Fruit fly (Drosophila melanogaster) whole organism, embryonic: ENCODE measurements around the gene mmy.

Experiments
- Atf3 ChIP-seq: fragments of 200-800 bp; sonication (Bioruptor generic); optimal IDR thresholded peaks from 3 replicates; lab custom pipeline; 2016; ENCODE audit warnings: missing biosample characterization, missing genetic modification characterization
- CG10274 ChIP-seq: fragments of 200-800 bp; sonication (Bioruptor generic); optimal IDR thresholded peaks from 3 replicates; lab custom pipeline; 2017; ENCODE audit warnings: missing biosample characterization, mild to moderate bottlenecking, missing genetic modification characterization
- CG11696 ChIP-seq: fragments of 200-800 bp; sonication (Bioruptor generic); IDR thresholded peaks from 2 replicates; pipeline ENCODE4 v1.3.6; 2022; ENCODE audit warnings: missing biosample characterization, missing genetic modification characterization
- CG15514 ChIP-seq: fragments of 200-800 bp; sonication (Bioruptor generic); optimal IDR thresholded peaks from 3 replicates; lab custom pipeline; 2017; ENCODE audit warnings: missing biosample characterization, missing genetic modification characterization, mild to moderate bottlenecking, moderate library complexity, missing genetic modification reagents
- CG15601 ChIP-seq: fragments of 200-800 bp; sonication (Bioruptor generic); optimal IDR thresholded peaks from 3 replicates; lab custom pipeline; 2019; ENCODE audit warnings: missing biosample characterization, mild to moderate bottlenecking, missing genetic modification characterization, moderate library complexity
- CG17385 ChIP-seq: fragments of 200-800 bp; sonication (Bioruptor generic); optimal IDR thresholded peaks from 3 replicates; lab custom pipeline; 2018; ENCODE audit warnings: missing biosample characterization, mild to moderate bottlenecking, missing genetic modification characterization
- CG17912 ChIP-seq: fragments of 200-800 bp; sonication (Bioruptor generic); optimal IDR thresholded peaks from 2 replicates; lab custom pipeline; 2018; ENCODE audit warnings: missing biosample characterization, mild to moderate bottlenecking, missing genetic modification characterization
- CG18262 ChIP-seq: fragments of 200-800 bp; optimal IDR thresholded peaks from 3 replicates; lab custom pipeline; 2019; ENCODE audit warnings: missing biosample characterization, mild to moderate bottlenecking, missing genetic modification characterization, moderate library complexity
- CG18599 ChIP-seq: fragments of 200-800 bp; sonication (Bioruptor generic); optimal IDR thresholded peaks from 3 replicates; lab custom pipeline; 2017; ENCODE audit warnings: missing biosample characterization, missing genetic modification characterization, mild to moderate bottlenecking, moderate library complexity, missing genetic modification reagents
- CG2202 ChIP-seq: fragments of 200-800 bp; sonication (Bioruptor generic); optimal IDR thresholded peaks from 2 replicates; lab custom pipeline; 2018; ENCODE audit warnings: missing biosample characterization, mild to moderate bottlenecking, missing genetic modification characterization
- CG30431 ChIP-seq: fragments of 200-800 bp; sonication (Bioruptor generic); optimal IDR thresholded peaks from 2 replicates; lab custom pipeline; 2017; ENCODE audit warnings: missing biosample characterization, missing genetic modification characterization
- CG31441 ChIP-seq: fragments of 200-800 bp; sonication (Bioruptor generic); IDR thresholded peaks from 2 replicates; pipeline ENCODE4 v1.3.6; 2022; ENCODE audit warnings: missing biosample characterization, missing genetic modification characterization
- CG3163 ChIP-seq: fragments of 200-800 bp; sonication (Bioruptor generic); optimal IDR thresholded peaks from 3 replicates; lab custom pipeline; 2016; ENCODE audit warnings: missing biosample characterization, missing genetic modification characterization
- CG4282 ChIP-seq: fragments of 200-800 bp; sonication (Bioruptor generic); optimal IDR thresholded peaks from 2 replicates; lab custom pipeline; 2016; ENCODE audit warnings: missing biosample characterization, missing genetic modification characterization
- CG4707 ChIP-seq: fragments of 200-800 bp; sonication (Bioruptor generic); optimal IDR thresholded peaks from 2 replicates; lab custom pipeline; 2018; ENCODE audit warnings: missing biosample characterization, mild to moderate bottlenecking, missing genetic modification characterization, moderate library complexity
- CG4820 ChIP-seq: fragments of 200-800 bp; sonication (Bioruptor generic); optimal IDR thresholded peaks from 3 replicates; lab custom pipeline; 2016; ENCODE audit warnings: missing biosample characterization, missing genetic modification characterization
- CG6765 ChIP-seq: fragments of 200-800 bp; sonication (Bioruptor generic); optimal IDR thresholded peaks from 3 replicates; lab custom pipeline; 2017; ENCODE audit warnings: missing biosample characterization, mild to moderate bottlenecking, missing genetic modification characterization
- CG8388 ChIP-seq: fragments of 200-800 bp; sonication (Bioruptor generic); optimal IDR thresholded peaks from 2 replicates; lab custom pipeline; 2019; ENCODE audit warnings: missing biosample characterization, mild to moderate bottlenecking, missing genetic modification characterization, moderate library complexity
- CG8924 ChIP-seq: fragments of 200-800 bp; optimal IDR thresholded peaks from 3 replicates; lab custom pipeline; 2019; ENCODE audit warnings: missing biosample characterization, mild to moderate bottlenecking, missing genetic modification characterization, moderate library complexity
- CG9609 ChIP-seq: fragments of 200-800 bp; sonication (Bioruptor generic); optimal IDR thresholded peaks from 3 replicates; lab custom pipeline; 2016; ENCODE audit warnings: missing biosample characterization, missing genetic modification characterization
- CkIIα-i1 ChIP-seq: fragments of 200-800 bp; sonication (Bioruptor generic); IDR thresholded peaks from 2 replicates; pipeline ENCODE4 v1.3.6; 2022; ENCODE audit warnings: missing biosample characterization, missing genetic modification characterization
- Hmr ChIP-seq: fragments of 200-800 bp; sonication (Bioruptor generic); optimal IDR thresholded peaks from 3 replicates; lab custom pipeline; 2017; ENCODE audit warnings: mild to moderate bottlenecking, missing biosample characterization, missing genetic modification reagents, missing genetic modification characterization
- Hr78 ChIP-seq, 2 experiments: fragments of 200-800 bp in 1 of 2; fragments of >200 bp in 1 of 2; sonication (Bioruptor generic) in 1 of 2; optimal IDR thresholded peaks; 2 replicates each; lab custom pipeline; 2017 to 2019; ENCODE audit warnings: missing biosample characterization in 2 of 2, missing genetic modification characterization in 2 of 2, mild to moderate bottlenecking in 1 of 2, moderate library complexity in 1 of 2
- Meics ChIP-seq: fragments of 200-800 bp; sonication (Bioruptor generic); optimal IDR thresholded peaks from 2 replicates; lab custom pipeline; 2017; ENCODE audit warnings: missing biosample characterization, mild to moderate bottlenecking, missing genetic modification characterization
- Poxn ChIP-seq: fragments of 200-800 bp; sonication (Bioruptor generic); IDR thresholded peaks from 2 replicates; pipeline ENCODE4 v1.3.6; 2022; ENCODE audit warnings: missing biosample characterization, missing genetic modification characterization
- Six4 ChIP-seq: fragments of 200-800 bp; sonication (Bioruptor generic); optimal IDR thresholded peaks from 2 replicates; lab custom pipeline; 2016; ENCODE audit warnings: missing biosample characterization, missing genetic modification characterization
- Ssrp ChIP-seq: fragments of 200-800 bp; sonication (Bioruptor generic); optimal IDR thresholded peaks from 2 replicates; lab custom pipeline; 2018; ENCODE audit warnings: missing biosample characterization, mild to moderate bottlenecking, missing genetic modification characterization, moderate library complexity
- Vsx1 ChIP-seq: fragments of 200-800 bp; sonication (Bioruptor generic); optimal IDR thresholded peaks from 2 replicates; lab custom pipeline; 2017; ENCODE audit warnings: missing biosample characterization, mild to moderate bottlenecking, missing genetic modification characterization, missing genetic modification reagents
- ab ChIP-seq: fragments of 200-800 bp; sonication (Bioruptor generic); optimal IDR thresholded peaks from 2 replicates; lab custom pipeline; 2016; ENCODE audit warnings: missing biosample characterization, missing genetic modification characterization
- aop ChIP-seq: fragments of 200-800 bp; sonication (Bioruptor generic); IDR thresholded peaks from 2 replicates; pipeline ENCODE4 v1.3.6; 2022; ENCODE audit warnings: missing biosample characterization, missing genetic modification characterization
- ase ChIP-seq: fragments of 200-800 bp; sonication (Bioruptor generic); IDR thresholded peaks from 3 replicates; pipeline ENCODE4 v1.3.6; 2022; ENCODE audit warnings: missing biosample characterization, missing genetic modification characterization
- ash1 ChIP-seq: fragments of 200-800 bp; sonication (Bioruptor generic); optimal IDR thresholded peaks from 2 replicates; lab custom pipeline; 2018; ENCODE audit warnings: missing biosample characterization, mild to moderate bottlenecking, missing genetic modification characterization
- bsh ChIP-seq, 2 experiments: fragments of 200-800 bp; sonication (Bioruptor generic); optimal IDR thresholded peaks; 2 replicates each; lab custom pipeline; 2017 to 2018; ENCODE audit warnings: mild to moderate bottlenecking in 2 of 2, missing biosample characterization in 2 of 2, missing genetic modification characterization in 2 of 2, moderate library complexity in 1 of 2
- crp ChIP-seq, 2 experiments: fragments of 200-800 bp; sonication (Bioruptor generic); optimal IDR thresholded peaks; 2 replicates in 1 of 2; 3 replicates in 1 of 2; lab custom pipeline; 2017; ENCODE audit warnings: missing biosample characterization in 2 of 2, missing genetic modification characterization in 2 of 2, mild to moderate bottlenecking in 1 of 2, moderate library complexity in 1 of 2
- ftz-f1 ChIP-seq: fragments of 200-800 bp; sonication (Bioruptor generic); optimal IDR thresholded peaks from 2 replicates; lab custom pipeline; 2016; ENCODE audit warnings: missing biosample characterization, missing genetic modification characterization
- gcm ChIP-seq: fragments of 200-800 bp; sonication (Bioruptor generic); optimal IDR thresholded peaks from 2 replicates; lab custom pipeline; 2019; ENCODE audit warnings: missing biosample characterization, mild to moderate bottlenecking, missing genetic modification characterization, moderate library complexity
- hkb ChIP-seq, 2 experiments: fragments of 200-800 bp in 1 of 2; fragments of >200 bp in 1 of 2; sonication (Bioruptor generic) in 1 of 2; IDR thresholded peaks in 1 of 2; optimal IDR thresholded peaks in 1 of 2; 2 replicates each; pipeline versions ENCODE4 v1.3.6 to Lab custom; 2017 to 2022; ENCODE audit warnings: missing biosample characterization in 1 of 2, missing genetic modification characterization in 1 of 2
- ken ChIP-seq: fragments of 200-800 bp; sonication (Bioruptor generic); IDR thresholded peaks from 3 replicates; pipeline ENCODE4 v1.3.6; 2022; ENCODE audit warnings: missing biosample characterization, missing genetic modification characterization
- luna ChIP-seq: fragments of 200-800 bp; sonication (Bioruptor generic); optimal IDR thresholded peaks from 2 replicates; lab custom pipeline; 2016; ENCODE audit warnings: missing biosample characterization, missing genetic modification characterization
- pfk ChIP-seq: fragments of 200-800 bp; sonication (Bioruptor generic); optimal IDR thresholded peaks from 2 replicates; lab custom pipeline; 2018; ENCODE audit warnings: missing biosample characterization, mild to moderate bottlenecking, missing genetic modification characterization, moderate library complexity
- pho ChIP-seq: fragments of 200-800 bp; sonication (Bioruptor generic); optimal IDR thresholded peaks from 2 replicates; lab custom pipeline; 2016; ENCODE audit warnings: missing biosample characterization, missing genetic modification characterization
- psq ChIP-seq: fragments of 200-800 bp; sonication (Bioruptor generic); optimal IDR thresholded peaks from 2 replicates; lab custom pipeline; 2017; ENCODE audit warnings: missing biosample characterization, missing genetic modification characterization
- slbo ChIP-seq: fragments of 200-800 bp; sonication (Bioruptor generic); IDR thresholded peaks from 2 replicates; pipeline ENCODE4 v1.3.6; 2022; ENCODE audit warnings: missing biosample characterization, missing genetic modification characterization
- sna ChIP-seq: fragments of 200-800 bp; sonication (Bioruptor generic); IDR thresholded peaks from 2 replicates; pipeline ENCODE4 v1.3.6; 2022; ENCODE audit warnings: missing biosample characterization, missing genetic modification characterization; ENCODE audit not compliant: partially characterized antibody
- sob ChIP-seq: fragments of 200-800 bp; sonication (Bioruptor generic); IDR thresholded peaks from 2 replicates; pipeline ENCODE4 v1.3.6; 2022; ENCODE audit warnings: missing biosample characterization, missing genetic modification characterization
- stwl ChIP-seq: fragments of 200-800 bp; sonication (Bioruptor generic); optimal IDR thresholded peaks from 3 replicates; lab custom pipeline; 2018; ENCODE audit warnings: missing biosample characterization, mild to moderate bottlenecking, missing genetic modification characterization, moderate library complexity
- sug ChIP-seq: fragments of 200-800 bp; optimal IDR thresholded peaks from 2 replicates; lab custom pipeline; 2019; ENCODE audit warnings: missing biosample characterization, mild to moderate bottlenecking, missing genetic modification characterization, moderate library complexity
- usp ChIP-seq: fragments of >200 bp; optimal IDR thresholded peaks from 2 replicates; lab custom pipeline; 2017; ENCODE audit warnings: missing biosample characterization, missing genetic modification characterization
- vvl ChIP-seq: fragments of 200-800 bp; sonication (Bioruptor generic); IDR thresholded peaks from 2 replicates; pipeline ENCODE4 v1.3.6; 2022; ENCODE audit warnings: missing biosample characterization, missing genetic modification characterization
- z ChIP-seq: fragments of 200-800 bp; sonication (Bioruptor generic); IDR thresholded peaks from 3 replicates; pipeline ENCODE4 v1.3.6; 2022; ENCODE audit warnings: missing biosample characterization, missing genetic modification characterization

mmy gene

dm6 chr2L:6494405-6494816, 20.7 kb upstream of the mmy start, which contains the start of gene CG9547 (continued):
- TF ChIP-seq CG9609 (GFP tag; lab: Kevin White, UChicago) = no peak
- no peak for TF ChIP-seq CG4820 (GFP tag; lab: Kevin White, UChicago)
- TF ChIP-seq Atf3 (GFP tag; lab: Kevin White, UChicago) = no peak
- no peak for TF ChIP-seq pho
- TF ChIP-seq sna (GFP tag; lab: Robert Waterston, UW) = no peak; the same call in 1 of the 2 replicates
- TF ChIP-seq CG15514 (GFP tag; lab: Kevin White, UChicago) = peak; percentile 54
- TF ChIP-seq slbo (GFP tag; lab: Robert Waterston, UW) = peak; percentile 41; the same call in 1 of the 2 replicates
- TF ChIP-seq CG8924 (tag; lab: Kevin White, UChicago) = peak; percentile 10
- TF ChIP-seq Hmr (GFP tag; lab: Kevin White, UChicago) = peak; percentile 48
- TF ChIP-seq CG17912 (GFP tag; lab: Kevin White, UChicago) = no peak
- peak; percentile 74 for TF ChIP-seq CG17385
- no peak for TF ChIP-seq stwl
- no peak for TF ChIP-seq hkb (optimal IDR thresholded peaks at IDR 0.05; lab: Kevin White, UChicago)
- TF ChIP-seq hkb (GFP tag; IDR thresholded peaks at IDR 0.05; lab: Robert Waterston, UW) = peak; percentile 32; the same call in 1 of the 2 replicates
- TF ChIP-seq CG11696 (GFP tag; lab: Robert Waterston, UW) = no peak
- no peak for TF ChIP-seq CG8388 (GFP tag; lab: Kevin White, UChicago)
- no peak for TF ChIP-seq Ssrp (tag; lab: Kevin White, UChicago)
- no peak for TF ChIP-seq CG18262 (tag; lab: Kevin White, UChicago)
- TF ChIP-seq CG30431 (GFP tag; lab: Kevin White, UChicago) = no peak
- TF ChIP-seq Vsx1 = no peak
- peak; percentile 27 for TF ChIP-seq CG18599 (GFP tag; lab: Kevin White, UChicago)
- peak in 1 of 2 experiments; percentile 8 for TF ChIP-seq bsh (GFP tag; optimal IDR thresholded peaks at IDR 0.05; lab: Kevin White, UChicago)
- no peak for TF ChIP-seq aop (GFP tag; lab: Robert Waterston, UW)
- no peak for TF ChIP-seq Poxn (GFP tag; lab: Robert Waterston, UW)
- peak; percentile 80 for TF ChIP-seq CG3163
- no peak for TF ChIP-seq CG15601 (tag; lab: Kevin White, UChicago)
- TF ChIP-seq CG31441 (GFP tag; lab: Robert Waterston, UW) = no peak
- peak in 1 of 2 experiments; percentile 60 for TF ChIP-seq Hr78 (GFP tag; optimal IDR thresholded peaks at IDR 0.05; lab: Kevin White, UChicago)
- TF ChIP-seq Six4 (GFP tag; lab: Kevin White, UChicago) = no peak
- TF ChIP-seq crp (GFP tag; optimal IDR thresholded peaks at IDR 0.05; lab: Kevin White, UChicago) = peak in 1 of 2 experiments; percentile 68
- TF ChIP-seq sug = peak; percentile 100
- TF ChIP-seq psq (GFP tag; lab: Kevin White, UChicago) = no peak
- TF ChIP-seq CG10274 (GFP tag; lab: Kevin White, UChicago) = no peak
- no peak for TF ChIP-seq CG2202 (tag; lab: Kevin White, UChicago)
- TF ChIP-seq z (GFP tag; lab: Robert Waterston, UW) = no peak
- TF ChIP-seq ftz-f1 (GFP tag; lab: Kevin White, UChicago) = peak; percentile 25
- no peak for TF ChIP-seq luna (GFP tag; lab: Kevin White, UChicago)
- TF ChIP-seq CkIIα-i1 (GFP tag; lab: Robert Waterston, UW) = no peak
- no peak; the same call in 1 of the 2 replicates for TF ChIP-seq sob (GFP tag; lab: Robert Waterston, UW)
- TF ChIP-seq ash1 (GFP tag; lab: Kevin White, UChicago) = no peak
- TF ChIP-seq CG4707 = no peak
- TF ChIP-seq CG6765 (GFP tag; lab: Kevin White, UChicago) = peak; percentile 68
- no peak for TF ChIP-seq CG4282 (GFP tag; lab: Kevin White, UChicago)
- no peak for TF ChIP-seq ase (GFP tag; lab: Robert Waterston, UW)
- TF ChIP-seq pfk (GFP tag; lab: Kevin White, UChicago) = no peak
- TF ChIP-seq ab (GFP tag; lab: Kevin White, UChicago) = no peak
- peak; percentile 22; the same call in 1 of the 2 replicates for TF ChIP-seq vvl (GFP tag; lab: Robert Waterston, UW)
- TF ChIP-seq Meics (GFP tag; lab: Kevin White, UChicago) = peak; percentile 29
- no peak for TF ChIP-seq ken (GFP tag; lab: Robert Waterston, UW)
- TF ChIP-seq usp (GFP tag; lab: Kevin White, UChicago) = no peak
- TF ChIP-seq gcm = peak; percentile 16
